Fruit fly (Drosophila melanogaster): ENCODE data around the gene CG17177.

CG17177 gene

dm6 chr3L:14672387-14673110 is 28.9 kb downstream of the CG17177 start, which contains the start of the genes CG43121 and ome (continued):
- no peak for TF ChIP-seq achi (GFP tag; optimal IDR thresholded peaks at IDR 0.05)
- TF ChIP-seq CG10631 (GFP tag; optimal IDR thresholded peaks at IDR 0.05), result no peak
- peak; percentile 89 for TF ChIP-seq fkh (GFP tag; optimal IDR thresholded peaks at IDR 0.05)
- TF ChIP-seq Smox (GFP tag; optimal IDR thresholded peaks at IDR 0.05), result no peak
- TF ChIP-seq spab (GFP tag; optimal IDR thresholded peaks at IDR 0.05), result no peak
- peak; percentile 18 for TF ChIP-seq Hr4 (GFP tag; optimal IDR thresholded peaks at IDR 0.05)
- TF ChIP-seq CG7368 (GFP tag; optimal IDR thresholded peaks at IDR 0.05), result no peak
- peak; percentile 38 for TF ChIP-seq CG1621 (tag; optimal IDR thresholded peaks at IDR 0.05)
- TF ChIP-seq CG8119 (GFP tag; IDR thresholded peaks at IDR 0.05), result no peak
- TF ChIP-seq OdsH (GFP tag; optimal IDR thresholded peaks at IDR 0.05), result peak; percentile 11
- peak; percentile 46 for TF ChIP-seq CG34406 (GFP tag; optimal IDR thresholded peaks at IDR 0.05)
- no peak for TF ChIP-seq Sox15 (GFP tag; optimal IDR thresholded peaks at IDR 0.05)
- no peak for TF ChIP-seq dsx (GFP tag; optimal IDR thresholded peaks at IDR 0.05; ENCODE audit: poor library complexity, severe bottlenecking)
- no peak for TF ChIP-seq CG31627 (GFP tag; optimal IDR thresholded peaks at IDR 0.05)
- no peak for TF ChIP-seq Hr38 (GFP tag; optimal IDR thresholded peaks at IDR 0.05)
- peak; percentile 39 for TF ChIP-seq CG6854 (GFP tag; optimal IDR thresholded peaks at IDR 0.05)
- TF ChIP-seq net (GFP tag; optimal IDR thresholded peaks at IDR 0.05), result peak; percentile 7
- no peak for TF ChIP-seq Ets21C (GFP tag; optimal IDR thresholded peaks at IDR 0.05)
- TF ChIP-seq CG3032 (tag; optimal IDR thresholded peaks at IDR 0.05), result no peak
- 0 out of 2 replicates have a peak, but pooled peaks have one; percentile 26 for TF ChIP-seq Gug (GFP tag; IDR thresholded peaks at IDR 0.05)
- no peak for TF ChIP-seq Hr39 (GFP tag; optimal IDR thresholded peaks at IDR 0.05)

- TF ChIP-seq CG10631 (GFP tag; optimal IDR thresholded peaks at IDR 0.05) (no peak), CG3919 (GFP tag; optimal IDR thresholded peaks at IDR 0.05) (no peak), spab (GFP tag; optimal IDR thresholded peaks at IDR 0.05) (no peak), net (GFP tag; optimal IDR thresholded peaks at IDR 0.05) (no peak), Sox102F (GFP tag; optimal IDR thresholded peaks at IDR 0.05) (no peak), CG6792 (GFP tag; optimal IDR thresholded peaks at IDR 0.05) (no peak), Eip75B (GFP tag; optimal IDR thresholded peaks at IDR 0.05) (no peak), CG16779 (tag; optimal IDR thresholded peaks at IDR 0.05) (no peak), svp (GFP tag) (peak; percentile 20), esn (GFP tag; optimal IDR thresholded peaks at IDR 0.05) (no peak), OdsH (GFP tag; optimal IDR thresholded peaks at IDR 0.05) (no peak), fd85E (GFP tag; optimal IDR thresholded peaks at IDR 0.05) (no peak), Hr4 (GFP tag; optimal IDR thresholded peaks at IDR 0.05) (no peak), vri (GFP tag; optimal IDR thresholded peaks at IDR 0.05) (no peak), topi (GFP tag; optimal IDR thresholded peaks at IDR 0.05) (no peak), CG6163 (GFP tag; IDR thresholded peaks at IDR 0.05) (no peak), Hr38 (GFP tag; optimal IDR thresholded peaks at IDR 0.05) (no peak), CG8119 (GFP tag; IDR thresholded peaks at IDR 0.05) (no peak), CG8319 (GFP tag; optimal IDR thresholded peaks at IDR 0.05) (no peak), dsx (GFP tag; optimal IDR thresholded peaks at IDR 0.05; ENCODE audit: poor library complexity, severe bottlenecking) (no peak), Smox (GFP tag; optimal IDR thresholded peaks at IDR 0.05) (no peak), pdm3 (GFP tag; optimal IDR thresholded peaks at IDR 0.05) (no peak), CG11762 (GFP tag; optimal IDR thresholded peaks at IDR 0.05; ENCODE audit: insufficient read depth) (no peak), CG9139 (GFP tag; optimal IDR thresholded peaks at IDR 0.05) (no peak), Ets96B (tag; optimal IDR thresholded peaks at IDR 0.05) (no peak), CG34406 (GFP tag; optimal IDR thresholded peaks at IDR 0.05) (no peak), CG15336 (GFP tag; IDR thresholded peaks at IDR 0.05) (no peak), Blimp-1 (GFP tag; optimal IDR thresholded peaks at IDR 0.05) (no peak), CG4318 (GFP tag; optimal IDR thresholded peaks at IDR 0.05) (no peak), CG6854 (GFP tag; optimal IDR thresholded peaks at IDR 0.05) (no peak), CG3032 (tag; optimal IDR thresholded peaks at IDR 0.05) (no peak), acj6 (GFP tag; optimal IDR thresholded peaks at IDR 0.05) (no peak), CG11902 (GFP tag; optimal IDR thresholded peaks at IDR 0.05) (no peak), achi (GFP tag; optimal IDR thresholded peaks at IDR 0.05) (no peak), Eip93F (GFP tag; optimal IDR thresholded peaks at IDR 0.05) (no peak), Met (GFP tag; optimal IDR thresholded peaks at IDR 0.05) (no peak), Lpt (GFP tag; optimal IDR thresholded peaks at IDR 0.05) (no peak), CG6276 (GFP tag; optimal IDR thresholded peaks at IDR 0.05) (no peak), Hr39 (GFP tag; optimal IDR thresholded peaks at IDR 0.05) (peak; percentile 15), fkh (GFP tag; optimal IDR thresholded peaks at IDR 0.05) (peak; percentile 48), CG32006 (GFP tag; optimal IDR thresholded peaks at IDR 0.05) (no peak), CG7368 (GFP tag; optimal IDR thresholded peaks at IDR 0.05) (no peak)
Observed at dm6 chr3L:14671546-14671945, 29.9 kb downstream of the CG17177 start.
